Worm (Caenorhabditis elegans) whole organism, L2 larva: ENCODE data around the gene F53F1.3.

Source experiments
- C34F6.9 ChIP-seq: fragments of 150-350 bp; optimal IDR thresholded peaks from 2 replicates; lab custom pipeline; 2014; ENCODE audit warnings: missing biosample characterization, missing genetic modification characterization
- ama-1 ChIP-seq: fragments of 150-350 bp; optimal IDR thresholded peaks from 2 replicates; lab custom pipeline; 2018; ENCODE audit warnings: inconsistent platforms
- blmp-1 ChIP-seq: sonication (generic microtip); optimal IDR thresholded peaks from 2 replicates; lab custom pipeline; 2017; ENCODE audit warnings: missing genetic modification characterization, mild to moderate bottlenecking, missing compliant biosample characterization, antibody characterized with exemption, moderate library complexity; ENCODE audit not compliant: insufficient read depth
- ceh-16 ChIP-seq: fragments of 150-350 bp; optimal IDR thresholded peaks from 2 replicates; lab custom pipeline; 2014; ENCODE audit warnings: missing biosample characterization, missing genetic modification characterization
- elt-1 ChIP-seq: fragments of 150-350 bp; optimal IDR thresholded peaks from 2 replicates; lab custom pipeline; 2014; ENCODE audit warnings: missing biosample characterization, missing genetic modification characterization
- gmeb-1 ChIP-seq: fragments of 150-350 bp; optimal IDR thresholded peaks from 2 replicates; lab custom pipeline; 2014; ENCODE audit warnings: missing biosample characterization, missing genetic modification characterization
- nhr-129 ChIP-seq: fragments of 150-350 bp; optimal IDR thresholded peaks from 2 replicates; lab custom pipeline; 2014; ENCODE audit warnings: missing biosample characterization, missing genetic modification characterization
- nhr-6 ChIP-seq: fragments of 150-350 bp; optimal IDR thresholded peaks from 2 replicates; lab custom pipeline; 2014; ENCODE audit warnings: missing biosample characterization, missing genetic modification characterization
- nhr-77 ChIP-seq: fragments of 150-350 bp; optimal IDR thresholded peaks from 2 replicates; lab custom pipeline; 2014; ENCODE audit warnings: missing biosample characterization, missing genetic modification characterization
- snpc-4 ChIP-seq: fragments of 150-350 bp; optimal IDR thresholded peaks from 2 replicates; lab custom pipeline; 2014; ENCODE audit warnings: missing biosample characterization, missing genetic modification characterization
- unc-62 ChIP-seq: fragments of 150-350 bp; optimal IDR thresholded peaks from 2 replicates; lab custom pipeline; 2014; ENCODE audit warnings: missing biosample characterization, missing genetic modification reagents, missing genetic modification characterization
- ztf-11 ChIP-seq: sonication (generic microtip); optimal IDR thresholded peaks from 2 replicates; lab custom pipeline; 2017; ENCODE audit warnings: missing biosample characterization, missing genetic modification characterization

- TF ChIP-seq elt-1 (no peak), nhr-77 (tag; lab: Kevin White, UChicago) (no peak), snpc-4 (no peak), gmeb-1 (tag; lab: Kevin White, UChicago) (no peak), blmp-1 (tag; lab: Kevin White, UChicago) (no peak), nhr-129 (tag; lab: Kevin White, UChicago) (no peak), ztf-11 (tag; lab: Kevin White, UChicago) (no peak), unc-62 (GFP tag; lab: Kevin White, UChicago) (no peak), ama-1 (no peak), nhr-6 (tag; lab: Kevin White, UChicago) (no peak), ceh-16 (no peak), C34F6.9 (tag; lab: Kevin White, UChicago) (no peak)
Measured at ce11 chrV:13432364-13432763, 24.3 kb downstream of the F53F1.3 start, which contains the start of gene srd-17.
